Fruit fly (Drosophila melanogaster) whole organism, embryonic: ENCODE measurements around the gene CG2854.

Source experiments
- CG10209 ChIP-seq: fragments of 200-800 bp; sonication (Bioruptor generic); optimal IDR thresholded peaks from 3 replicates; lab custom pipeline; 2017; ENCODE audit warnings: missing biosample characterization, mild to moderate bottlenecking, missing genetic modification characterization, missing genetic modification reagents
- CG10267 ChIP-seq: fragments of 200-800 bp; sonication (Bioruptor generic); optimal IDR thresholded peaks from 2 replicates; lab custom pipeline; 2018; ENCODE audit warnings: missing biosample characterization, mild to moderate bottlenecking, missing genetic modification characterization, moderate library complexity
- CG10462 ChIP-seq: fragments of 200-800 bp; sonication (Bioruptor generic); optimal IDR thresholded peaks from 2 replicates; lab custom pipeline; 2016; ENCODE audit warnings: missing biosample characterization, missing genetic modification characterization
- CG11695 ChIP-seq: fragments of 200-800 bp; sonication (Bioruptor generic); IDR thresholded peaks from 3 replicates; pipeline ENCODE4 v1.3.6; 2022; ENCODE audit warnings: missing biosample characterization, missing genetic modification characterization
- CG11696 ChIP-seq: fragments of 200-800 bp; sonication (Bioruptor generic); IDR thresholded peaks from 2 replicates; pipeline ENCODE4 v1.3.6; 2022; ENCODE audit warnings: missing biosample characterization, missing genetic modification characterization
- CG12744 ChIP-seq: fragments of 200-800 bp; sonication (Bioruptor generic); optimal IDR thresholded peaks from 2 replicates; lab custom pipeline; 2016; ENCODE audit warnings: missing biosample characterization, missing genetic modification characterization
- CG1602 ChIP-seq: fragments of 200-800 bp; sonication (Bioruptor generic); optimal IDR thresholded peaks from 3 replicates; lab custom pipeline; 2016; ENCODE audit warnings: missing biosample characterization, missing genetic modification characterization
- CG17359 ChIP-seq: fragments of 200-800 bp; sonication (Bioruptor generic); optimal IDR thresholded peaks from 3 replicates; lab custom pipeline; 2018; ENCODE audit warnings: missing biosample characterization, mild to moderate bottlenecking, missing genetic modification characterization, moderate library complexity
- CG2202 ChIP-seq: fragments of 200-800 bp; sonication (Bioruptor generic); optimal IDR thresholded peaks from 2 replicates; lab custom pipeline; 2018; ENCODE audit warnings: missing biosample characterization, mild to moderate bottlenecking, missing genetic modification characterization
- CG30431 ChIP-seq: fragments of 200-800 bp; sonication (Bioruptor generic); optimal IDR thresholded peaks from 2 replicates; lab custom pipeline; 2017; ENCODE audit warnings: missing biosample characterization, missing genetic modification characterization
- CG32772 ChIP-seq: fragments of 200-800 bp; sonication (Bioruptor generic); IDR thresholded peaks from 2 replicates; pipeline ENCODE4 v1.3.6; 2022; ENCODE audit warnings: missing biosample characterization, missing genetic modification characterization
- CG6175 ChIP-seq: fragments of 200-800 bp; sonication (Bioruptor generic); IDR thresholded peaks from 3 replicates; pipeline ENCODE4 v1.3.6; 2022; ENCODE audit warnings: missing biosample characterization, missing genetic modification characterization
- CG6854 ChIP-seq: fragments of 200-800 bp; sonication (Bioruptor generic); optimal IDR thresholded peaks from 3 replicates; lab custom pipeline; 2017; ENCODE audit warnings: missing biosample characterization, mild to moderate bottlenecking, missing genetic modification characterization
- CG7372 ChIP-seq: fragments of 200-800 bp; sonication (Bioruptor generic); IDR thresholded peaks from 2 replicates; pipeline ENCODE4 v1.3.6; 2022; ENCODE audit warnings: missing biosample characterization, missing genetic modification characterization
- CG8290 ChIP-seq, 3 experiments: fragments of 200-800 bp; sonication (Bioruptor generic); optimal IDR thresholded peaks; 2 replicates each; lab custom pipeline; 2016 to 2019; ENCODE audit warnings: missing biosample characterization in 3 of 3, missing genetic modification characterization in 3 of 3, mild to moderate bottlenecking in 2 of 3, moderate library complexity in 1 of 3
- CTCF ChIP-seq: fragments of 200-800 bp; sonication (Bioruptor generic); optimal IDR thresholded peaks from 2 replicates; lab custom pipeline; 2017; ENCODE audit warnings: missing biosample characterization, mild to moderate bottlenecking, missing genetic modification characterization, moderate library complexity
- Chrac-16 ChIP-seq: fragments of 200-800 bp; sonication (Bioruptor generic); optimal IDR thresholded peaks from 3 replicates; lab custom pipeline; 2016; ENCODE audit warnings: missing biosample characterization, missing genetic modification characterization
- D19A ChIP-seq: fragments of 200-800 bp; optimal IDR thresholded peaks from 3 replicates; lab custom pipeline; 2019; ENCODE audit warnings: missing biosample characterization, mild to moderate bottlenecking, missing genetic modification characterization, moderate library complexity
- Deaf1 ChIP-seq: fragments of 200-800 bp; optimal IDR thresholded peaks from 3 replicates; lab custom pipeline; 2019; ENCODE audit warnings: missing biosample characterization, mild to moderate bottlenecking, missing genetic modification characterization, moderate library complexity
- Gug ChIP-seq: fragments of 200-800 bp; sonication (Bioruptor generic); IDR thresholded peaks from 4 replicates; pipeline ENCODE4 v1.3.6; 2022; ENCODE audit warnings: missing biosample characterization, missing genetic modification characterization
- HLH54F ChIP-seq: fragments of 200-800 bp; sonication (Bioruptor generic); optimal IDR thresholded peaks from 3 replicates; lab custom pipeline; 2016; ENCODE audit warnings: missing biosample characterization, missing genetic modification characterization
- Hmx ChIP-seq: fragments of 200-800 bp; sonication (Bioruptor generic); optimal IDR thresholded peaks from 2 replicates; lab custom pipeline; 2016; ENCODE audit warnings: missing biosample characterization, missing genetic modification characterization
- Hsf ChIP-seq: fragments of 200-800 bp; sonication (Bioruptor generic); optimal IDR thresholded peaks from 3 replicates; lab custom pipeline; 2016; ENCODE audit warnings: missing biosample characterization, missing genetic modification characterization
- Mes4 ChIP-seq: fragments of 200-800 bp; sonication (Bioruptor generic); optimal IDR thresholded peaks from 2 replicates; lab custom pipeline; 2016; ENCODE audit warnings: missing biosample characterization, missing genetic modification characterization
- Nf-YA ChIP-seq: fragments of 200-800 bp; sonication (Bioruptor generic); IDR thresholded peaks from 2 replicates; pipeline ENCODE4 v1.3.6; 2022; ENCODE audit warnings: missing biosample characterization, missing genetic modification characterization
- NfI ChIP-seq: fragments of 200-800 bp; sonication (Bioruptor generic); optimal IDR thresholded peaks from 3 replicates; lab custom pipeline; 2018; ENCODE audit warnings: missing biosample characterization, mild to moderate bottlenecking, missing genetic modification characterization, moderate library complexity
- Oli ChIP-seq: fragments of 200-800 bp; sonication (Bioruptor generic); optimal IDR thresholded peaks from 2 replicates; lab custom pipeline; 2018; ENCODE audit warnings: missing biosample characterization, mild to moderate bottlenecking, missing genetic modification characterization, moderate library complexity
- Pdp1 ChIP-seq, 2 experiments: fragments of 200-800 bp; sonication (Bioruptor generic); optimal IDR thresholded peaks; 3 replicates each; lab custom pipeline; 2016; ENCODE audit warnings: missing biosample characterization in 2 of 2, missing genetic modification characterization in 2 of 2, mild to moderate bottlenecking in 1 of 2, moderate library complexity in 1 of 2
- Ssrp ChIP-seq: fragments of 200-800 bp; sonication (Bioruptor generic); optimal IDR thresholded peaks from 2 replicates; lab custom pipeline; 2018; ENCODE audit warnings: missing biosample characterization, mild to moderate bottlenecking, missing genetic modification characterization, moderate library complexity
- crp ChIP-seq, 2 experiments: fragments of 200-800 bp; sonication (Bioruptor generic); optimal IDR thresholded peaks; 2 replicates in 1 of 2; 3 replicates in 1 of 2; lab custom pipeline; 2017; ENCODE audit warnings: missing biosample characterization in 2 of 2, missing genetic modification characterization in 2 of 2, mild to moderate bottlenecking in 1 of 2, moderate library complexity in 1 of 2
- en ChIP-seq: fragments of 200-800 bp; sonication (Bioruptor generic); optimal IDR thresholded peaks from 2 replicates; lab custom pipeline; 2016; ENCODE audit warnings: missing biosample characterization, missing genetic modification characterization
- grau ChIP-seq: fragments of 200-800 bp; optimal IDR thresholded peaks from 3 replicates; lab custom pipeline; 2019; ENCODE audit warnings: missing biosample characterization, mild to moderate bottlenecking, missing genetic modification characterization, moderate library complexity
- gro ChIP-seq: fragments of 200-800 bp; sonication (Bioruptor generic); optimal IDR thresholded peaks from 2 replicates; lab custom pipeline; 2016; ENCODE audit warnings: missing biosample characterization, missing genetic modification characterization
- ham ChIP-seq: fragments of 200-800 bp; sonication (Bioruptor generic); IDR thresholded peaks from 2 replicates; pipeline ENCODE4 v1.3.6; 2022; ENCODE audit warnings: missing biosample characterization, missing genetic modification characterization
- kah ChIP-seq: fragments of 200-800 bp; sonication (Bioruptor generic); optimal IDR thresholded peaks from 2 replicates; lab custom pipeline; 2018; ENCODE audit warnings: missing biosample characterization, mild to moderate bottlenecking, missing genetic modification characterization
- ken ChIP-seq: fragments of 200-800 bp; sonication (Bioruptor generic); IDR thresholded peaks from 3 replicates; pipeline ENCODE4 v1.3.6; 2022; ENCODE audit warnings: missing biosample characterization, missing genetic modification characterization
- lola ChIP-seq, 3 experiments: fragments of >200 bp in 2 of 3; fragments of 200-800 bp in 1 of 3; sonication (Bioruptor generic) in 1 of 3; optimal IDR thresholded peaks; 2 replicates each; lab custom pipeline; 2017 to 2019; ENCODE audit warnings: missing biosample characterization in 3 of 3, missing genetic modification characterization in 3 of 3, mild to moderate bottlenecking in 1 of 3, moderate library complexity in 1 of 3
- maf-S ChIP-seq: fragments of 200-800 bp; sonication (Bioruptor generic); optimal IDR thresholded peaks from 2 replicates; lab custom pipeline; 2016; ENCODE audit warnings: missing biosample characterization, missing genetic modification characterization
- nerfin-1 ChIP-seq: fragments of 200-800 bp; sonication (Bioruptor generic); optimal IDR thresholded peaks from 3 replicates; lab custom pipeline; 2019; ENCODE audit warnings: missing biosample characterization, mild to moderate bottlenecking, missing genetic modification characterization, moderate library complexity
- pb ChIP-seq: fragments of 200-800 bp; sonication (Bioruptor generic); optimal IDR thresholded peaks from 3 replicates; lab custom pipeline; 2016; ENCODE audit warnings: missing biosample characterization, missing genetic modification characterization
- pita ChIP-seq: fragments of 200-800 bp; sonication (Bioruptor generic); optimal IDR thresholded peaks from 2 replicates; lab custom pipeline; 2017; ENCODE audit warnings: missing biosample characterization, mild to moderate bottlenecking, missing genetic modification characterization
- pnt ChIP-seq: fragments of 200-800 bp; sonication (Bioruptor generic); optimal IDR thresholded peaks from 3 replicates; lab custom pipeline; 2016; ENCODE audit warnings: missing biosample characterization, missing genetic modification characterization
- pros ChIP-seq: fragments of 200-800 bp; sonication (Bioruptor generic); optimal IDR thresholded peaks from 3 replicates; lab custom pipeline; 2019; ENCODE audit warnings: missing biosample characterization, mild to moderate bottlenecking, missing genetic modification characterization, moderate library complexity
- pzg ChIP-seq: fragments of 200-800 bp; sonication (Bioruptor generic); optimal IDR thresholded peaks from 3 replicates; lab custom pipeline; 2018; ENCODE audit warnings: missing biosample characterization, mild to moderate bottlenecking, missing genetic modification characterization, moderate library complexity
- repo ChIP-seq: fragments of 200-800 bp; sonication (Bioruptor generic); optimal IDR thresholded peaks from 2 replicates; lab custom pipeline; 2016; ENCODE audit warnings: missing biosample characterization, missing genetic modification characterization
- schlank ChIP-seq: fragments of 200-800 bp; sonication (Bioruptor generic); optimal IDR thresholded peaks from 2 replicates; lab custom pipeline; 2018; ENCODE audit warnings: missing biosample characterization, mild to moderate bottlenecking, missing genetic modification characterization
- slbo ChIP-seq: fragments of 200-800 bp; sonication (Bioruptor generic); IDR thresholded peaks from 2 replicates; pipeline ENCODE4 v1.3.6; 2022; ENCODE audit warnings: missing biosample characterization, missing genetic modification characterization
- sug ChIP-seq: fragments of 200-800 bp; optimal IDR thresholded peaks from 2 replicates; lab custom pipeline; 2019; ENCODE audit warnings: missing biosample characterization, mild to moderate bottlenecking, missing genetic modification characterization, moderate library complexity
- tgo ChIP-seq: fragments of 200-800 bp; sonication (Bioruptor generic); IDR thresholded peaks from 3 replicates; pipeline ENCODE4 v1.3.6; 2022; ENCODE audit warnings: missing biosample characterization, missing genetic modification characterization
- vvl ChIP-seq: fragments of 200-800 bp; sonication (Bioruptor generic); IDR thresholded peaks from 2 replicates; pipeline ENCODE4 v1.3.6; 2022; ENCODE audit warnings: missing biosample characterization, missing genetic modification characterization
- zen ChIP-seq: fragments of 200-800 bp; sonication (Bioruptor generic); optimal IDR thresholded peaks from 3 replicates; lab custom pipeline; 2018; ENCODE audit warnings: missing biosample characterization, mild to moderate bottlenecking, missing genetic modification characterization, moderate library complexity

Gene CG2854

DNA sequence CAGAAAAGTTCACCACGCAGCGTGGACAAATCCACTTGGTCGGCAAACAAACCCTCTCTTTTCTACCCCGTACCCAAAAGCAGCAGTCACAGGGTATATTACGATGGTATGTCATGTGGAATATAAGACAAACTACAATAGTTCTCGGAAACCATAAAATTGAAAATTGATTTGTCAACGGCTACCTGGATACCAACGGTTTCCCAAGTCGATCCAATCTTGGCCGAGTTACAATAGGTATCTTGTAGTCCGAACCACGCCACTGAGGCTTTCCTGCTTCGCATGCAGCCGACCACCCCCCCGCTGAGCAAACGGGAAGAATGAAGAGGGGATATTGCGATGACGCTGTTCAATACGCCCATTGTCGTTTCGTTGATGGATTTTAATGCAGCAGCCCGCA lies 8.6 kb upstream of the CG2854 start (continued):
- TF ChIP-seq en (GFP tag; lab: Kevin White, UChicago) (peak; percentile 31), gro (GFP tag; lab: Kevin White, UChicago) (no peak), maf-S (GFP tag; lab: Kevin White, UChicago) (no peak), pita (GFP tag; lab: Kevin White, UChicago) (no peak), pnt (GFP tag; lab: Kevin White, UChicago) (peak; percentile 77), Mes4 (GFP tag; lab: Kevin White, UChicago) (peak; percentile 52), CG8290 (GFP tag; optimal IDR thresholded peaks at IDR 0.05; lab: Kevin White, UChicago) (peak; percentile 20), CG8290 (tag; optimal IDR thresholded peaks at IDR 0.05; lab: Kevin White, UChicago) (peak in 1 of 2 experiments; percentile 55), CG10462 (GFP tag; lab: Kevin White, UChicago) (no peak), CG7372 (GFP tag; lab: Robert Waterston, UW) (peak; percentile 53; the same call in 1 of the 2 replicates), Pdp1 (GFP tag; optimal IDR thresholded peaks at IDR 0.05; lab: Kevin White, UChicago) (peak in 1 of 2 experiments; percentile 63), ham (GFP tag; lab: Robert Waterston, UW) (no peak), CG12744 (no peak), tgo (GFP tag; lab: Robert Waterston, UW) (peak; percentile 76), Chrac-16 (GFP tag; lab: Kevin White, UChicago) (peak; percentile 46), Gug (GFP tag; lab: Robert Waterston, UW) (peak; percentile 59; the same call in 2 of the 4 replicates), repo (no peak), CG11696 (peak; percentile 45; the same call in 1 of the 2 replicates), Oli (peak; percentile 48), CG30431 (GFP tag; lab: Kevin White, UChicago) (peak; percentile 57), pros (peak; percentile 89), schlank (tag; lab: Kevin White, UChicago) (no peak), Nf-YA (GFP tag; lab: Robert Waterston, UW) (peak; percentile 46; the same call in 1 of the 2 replicates), grau (tag; lab: Kevin White, UChicago) (peak; percentile 39), pzg (GFP tag; lab: Kevin White, UChicago) (no peak), CG1602 (peak; percentile 12), Hmx (GFP tag; lab: Kevin White, UChicago) (no peak), kah (GFP tag; lab: Kevin White, UChicago) (no peak), slbo (GFP tag; lab: Robert Waterston, UW) (peak; percentile 49), CG10267 (tag; lab: Kevin White, UChicago) (peak; percentile 40), Ssrp (peak; percentile 35), ken (GFP tag; lab: Robert Waterston, UW) (peak; percentile 78), lola (GFP tag; optimal IDR thresholded peaks at IDR 0.05; lab: Kevin White, UChicago) (peak in 1 of 3 experiments; percentile 36), crp (GFP tag; optimal IDR thresholded peaks at IDR 0.05; lab: Kevin White, UChicago) (no peak), HLH54F (GFP tag; lab: Kevin White, UChicago) (no peak), CG6175 (GFP tag; lab: Robert Waterston, UW) (no peak), vvl (peak; percentile 90), zen (tag; lab: Kevin White, UChicago) (peak; percentile 47), CG32772 (GFP tag; lab: Robert Waterston, UW) (peak; percentile 82), CG2202 (tag; lab: Kevin White, UChicago) (peak; percentile 35), Deaf1 (tag; lab: Kevin White, UChicago) (peak; percentile 14), NfI (GFP tag; lab: Kevin White, UChicago) (no peak), CTCF (no peak), CG6854 (GFP tag; lab: Kevin White, UChicago) (no peak), Hsf (GFP tag; lab: Kevin White, UChicago) (peak; percentile 42), sug (tag; lab: Kevin White, UChicago) (no peak), CG17359 (tag; lab: Kevin White, UChicago) (peak; percentile 51), D19A (tag; lab: Kevin White, UChicago) (peak; percentile 34), CG11695 (GFP tag; lab: Robert Waterston, UW) (no peak; the same call in 2 of the 3 replicates), nerfin-1 (tag; lab: Kevin White, UChicago) (peak; percentile 49), pb (GFP tag; lab: Kevin White, UChicago) (peak; percentile 75), CG10209 (peak; percentile 36)
